Worm (Caenorhabditis elegans) whole organism, midembryonic: ENCODE results near the gene B0024.3.

Experiments used
- flt-1 ChIP-seq: fragments of 200-800 bp; sonication (Bioruptor generic); IDR thresholded peaks from 2 replicates; pipeline ENCODE4 v1.3.6; 2022; ENCODE audit warnings: missing genetic modification characterization, missing compliant biosample characterization
- tab-1 ChIP-seq: fragments of 200-800 bp; sonication (Bioruptor generic); IDR thresholded peaks from 2 replicates; pipeline ENCODE4 v1.3.6; 2022; ENCODE audit warnings: missing genetic modification characterization, missing compliant biosample characterization
- ztf-29 ChIP-seq: fragments of 200-800 bp; sonication (Bioruptor generic); IDR thresholded peaks from 2 replicates; pipeline ENCODE4 v1.3.6; 2022; ENCODE audit warnings: missing genetic modification reagents, missing genetic modification characterization, missing compliant biosample characterization

ce11 chrV:10281374-10281773, 6.0 kb upstream of the B0024.3 start, which contains the start of gene lys-2:
- TF ChIP-seq tab-1 (GFP tag; lab: Robert Waterston, UW), result no peak
- no peak for TF ChIP-seq flt-1 (GFP tag; lab: Robert Waterston, UW)
- no peak for TF ChIP-seq ztf-29 (GFP tag; lab: Robert Waterston, UW)
